Fruit fly (Drosophila melanogaster) whole organism, adult: ENCODE measurements around the gene CG5399.

Experiments
- CG33017 ChIP-seq: fragments of 200-800 bp; sonication (Bioruptor generic); optimal IDR thresholded peaks from 2 replicates; lab custom pipeline; 2018; ENCODE audit warnings: missing biosample characterization, mild to moderate bottlenecking, missing genetic modification characterization, moderate library complexity
- cic ChIP-seq: fragments of 200-800 bp; sonication (Bioruptor generic); optimal IDR thresholded peaks from 2 replicates; lab custom pipeline; 2017; ENCODE audit warnings: missing biosample characterization, mild to moderate bottlenecking, missing genetic modification characterization, moderate library complexity

DNA sequence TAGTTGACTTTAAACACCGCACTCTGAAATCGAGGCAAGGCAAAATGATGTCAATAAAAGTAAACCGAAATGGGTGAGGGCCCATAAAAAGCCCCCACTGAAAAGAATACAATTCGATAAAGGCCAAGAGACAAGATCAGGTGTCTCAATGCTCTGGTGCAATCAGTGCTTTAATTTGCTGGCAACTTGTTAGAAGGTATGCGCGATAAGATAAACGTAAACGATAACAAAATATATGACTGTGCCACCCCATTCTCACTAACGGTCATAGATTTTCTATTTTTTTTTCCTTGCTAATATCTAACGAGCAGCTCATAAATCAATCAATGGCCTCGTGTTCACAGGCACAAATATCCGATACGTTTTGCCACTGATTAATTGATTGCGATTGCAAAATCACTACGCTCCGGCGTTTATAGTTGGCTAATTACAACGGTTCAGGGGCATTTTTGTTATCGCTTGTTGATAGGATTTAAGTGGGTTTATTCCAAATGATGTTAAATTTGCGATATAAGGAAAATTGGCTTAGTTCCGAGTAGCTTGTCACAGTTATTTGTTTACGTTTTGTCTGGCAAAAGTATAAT lies 1.5 kb downstream of the CG5399 start:
- peak; percentile 78 for TF ChIP-seq cic (GFP tag; lab: Kevin White, UChicago)
- TF ChIP-seq CG33017 = peak; percentile 33
